Worm (Caenorhabditis elegans) whole organism, L1 larva: ENCODE measurements around the gene Y56A3A.28.

Source experiments
- C34B4.2 ChIP-seq: sonication (generic microtip); optimal IDR thresholded peaks from 2 replicates; lab custom pipeline; 2017; ENCODE audit warnings: mild to moderate bottlenecking, missing genetic modification characterization, missing compliant biosample characterization
- Y116A8C.19 ChIP-seq: sonication (generic microtip); optimal IDR thresholded peaks from 2 replicates; lab custom pipeline; 2016; ENCODE audit warnings: missing compliant biosample characterization, missing genetic modification characterization, borderline replicate concordance
- aha-1 ChIP-seq: fragments of 150-350 bp; optimal IDR thresholded peaks from 2 replicates; lab custom pipeline; 2014; ENCODE audit warnings: missing biosample characterization, missing genetic modification characterization
- aly-2 ChIP-seq: fragments of 150-350 bp; optimal IDR thresholded peaks from 2 replicates; lab custom pipeline; 2014; ENCODE audit warnings: missing biosample characterization, missing genetic modification characterization
- ama-1 ChIP-seq: fragments of 150-350 bp; optimal IDR thresholded peaks from 2 replicates; lab custom pipeline; 2014
- blmp-1 ChIP-seq: fragments of 150-350 bp; optimal IDR thresholded peaks from 2 replicates; lab custom pipeline; 2014; ENCODE audit warnings: missing biosample characterization, missing genetic modification characterization
- ceh-63 ChIP-seq: fragments of 200-800 bp; sonication (Bioruptor generic); optimal IDR thresholded peaks from 2 replicates; lab custom pipeline; 2018; ENCODE audit warnings: mild to moderate bottlenecking, missing genetic modification characterization, missing compliant biosample characterization
- ceh-82 ChIP-seq, 3 experiments: fragments of 150-350 bp in 1 of 3; sonication (generic microtip) in 2 of 3; optimal IDR thresholded peaks; 2 replicates each; lab custom pipeline; 2014 to 2017; ENCODE audit warnings: missing biosample characterization in 3 of 3, missing genetic modification characterization in 3 of 3
- dpl-1 ChIP-seq, 3 experiments: fragments of 150-350 bp in 2 of 3; sonication (generic microtip) in 1 of 3; optimal IDR thresholded peaks; 2 replicates each; lab custom pipeline; 2014 to 2017; ENCODE audit warnings: missing biosample characterization in 3 of 3, missing genetic modification characterization in 3 of 3, missing genetic modification reagents in 3 of 3
- efl-1 ChIP-seq, 4 experiments: fragments of 150-350 bp; optimal IDR thresholded peaks in 3 of 4; peaks in 1 of 4; 1 replicate in 1 of 4; 2 replicates in 3 of 4; lab custom pipeline; 2014; ENCODE audit warnings: missing biosample characterization in 2 of 4, missing genetic modification characterization in 2 of 4, missing genetic modification reagents in 2 of 4
- egl-13 ChIP-seq: sonication (generic microtip); optimal IDR thresholded peaks from 2 replicates; lab custom pipeline; 2016; ENCODE audit warnings: missing genotype, missing genetic modification reagents, missing genetic modification characterization, missing compliant biosample characterization
- elt-2 ChIP-seq: sonication (generic microtip); optimal IDR thresholded peaks from 2 replicates; lab custom pipeline; 2016; ENCODE audit warnings: missing genetic modification characterization, mild to moderate bottlenecking, inconsistent platforms, missing compliant biosample characterization, missing genetic modification reagents
- fkh-10 ChIP-seq: sonication (generic microtip); optimal IDR thresholded peaks from 2 replicates; lab custom pipeline; 2017; ENCODE audit warnings: missing biosample characterization, missing genetic modification reagents, missing genetic modification characterization
- fkh-4 ChIP-seq: sonication (generic microtip); optimal IDR thresholded peaks from 2 replicates; lab custom pipeline; 2016; ENCODE audit warnings: missing compliant biosample characterization, missing genetic modification characterization, borderline replicate concordance
- fkh-8 ChIP-seq: sonication (generic microtip); optimal IDR thresholded peaks from 2 replicates; lab custom pipeline; 2016; ENCODE audit warnings: mild to moderate bottlenecking, missing genetic modification characterization, missing compliant biosample characterization
- fos-1 ChIP-seq: fragments of 150-350 bp; optimal IDR thresholded peaks from 2 replicates; lab custom pipeline; 2014; ENCODE audit warnings: missing biosample characterization, missing genetic modification characterization
- grh-1 ChIP-seq: fragments of 200-800 bp; sonication (Bioruptor generic); IDR thresholded peaks from 2 replicates; pipeline ENCODE4 v1.3.6; 2022; ENCODE audit warnings: missing genetic modification reagents, missing genetic modification characterization, missing compliant biosample characterization
- hlh-17 ChIP-seq: fragments of 200-800 bp; sonication (Bioruptor generic); optimal IDR thresholded peaks from 2 replicates; lab custom pipeline; 2018; ENCODE audit warnings: missing genetic modification characterization, mild to moderate bottlenecking, missing compliant biosample characterization, moderate library complexity, borderline replicate concordance
- hlh-4 ChIP-seq: sonication (generic microtip); optimal IDR thresholded peaks from 2 replicates; lab custom pipeline; 2016; ENCODE audit warnings: mild to moderate bottlenecking, missing genetic modification characterization, missing compliant biosample characterization
- hpl-2 ChIP-seq: fragments of 150-350 bp; optimal IDR thresholded peaks from 2 replicates; lab custom pipeline; 2014; ENCODE audit warnings: missing biosample characterization, missing genetic modification reagents, missing genetic modification characterization
- isw-1 ChIP-seq: fragments of 200-800 bp; sonication (Bioruptor generic); IDR thresholded peaks from 2 replicates; pipeline ENCODE4 v1.3.6; 2022; ENCODE audit warnings: missing genetic modification characterization, missing compliant biosample characterization
- lin-13 ChIP-seq: fragments of 150-350 bp; optimal IDR thresholded peaks from 2 replicates; lab custom pipeline; 2014; ENCODE audit warnings: missing biosample characterization, missing genetic modification reagents, missing genetic modification characterization
- lin-14 ChIP-seq: fragments of 200-800 bp; sonication (Bioruptor generic); optimal IDR thresholded peaks from 2 replicates; lab custom pipeline; 2018; ENCODE audit warnings: mild to moderate bottlenecking, missing genetic modification characterization, moderate library complexity, missing compliant biosample characterization
- lin-35 ChIP-seq, 2 experiments: fragments of 150-350 bp; optimal IDR thresholded peaks; 2 replicates each; lab custom pipeline; 2014; ENCODE audit warnings: missing biosample characterization in 2 of 2, missing genetic modification characterization in 2 of 2, missing genetic modification reagents in 2 of 2
- lin-39 ChIP-seq: fragments of 150-350 bp; optimal IDR thresholded peaks from 2 replicates; lab custom pipeline; 2014; ENCODE audit warnings: missing biosample characterization, missing genetic modification reagents, missing genetic modification characterization
- lir-3 ChIP-seq: sonication (generic microtip); optimal IDR thresholded peaks from 2 replicates; lab custom pipeline; 2016; ENCODE audit warnings: mild to moderate bottlenecking, missing genetic modification characterization, moderate library complexity, missing compliant biosample characterization; ENCODE audit not compliant: poor library complexity
- mef-2 ChIP-seq: fragments of 150-350 bp; optimal IDR thresholded peaks from 2 replicates; lab custom pipeline; 2014; ENCODE audit warnings: missing biosample characterization, missing genetic modification characterization
- nhr-11 ChIP-seq: fragments of 150-350 bp; optimal IDR thresholded peaks from 2 replicates; lab custom pipeline; 2014; ENCODE audit warnings: missing biosample characterization, missing genetic modification characterization
- nhr-12 ChIP-seq: sonication (generic microtip); optimal IDR thresholded peaks from 2 replicates; lab custom pipeline; 2017; ENCODE audit warnings: missing biosample characterization, missing genetic modification characterization
- nhr-20 ChIP-seq: sonication (generic microtip); optimal IDR thresholded peaks from 2 replicates; lab custom pipeline; 2016; ENCODE audit warnings: mild to moderate bottlenecking, missing genetic modification characterization, missing compliant biosample characterization
- nhr-237 ChIP-seq: fragments of 150-350 bp; optimal IDR thresholded peaks from 2 replicates; lab custom pipeline; 2014; ENCODE audit warnings: missing biosample characterization, missing genetic modification characterization
- nhr-71 ChIP-seq: sonication (generic microtip); optimal IDR thresholded peaks from 2 replicates; lab custom pipeline; 2016; ENCODE audit warnings: mild to moderate bottlenecking, missing genetic modification characterization, moderate library complexity, missing compliant biosample characterization
- nhr-76 ChIP-seq: sonication (generic microtip); optimal IDR thresholded peaks from 2 replicates; lab custom pipeline; 2017; ENCODE audit warnings: missing biosample characterization, missing genetic modification characterization
- nhr-84 ChIP-seq: sonication (generic microtip); optimal IDR thresholded peaks from 2 replicates; lab custom pipeline; 2017; ENCODE audit warnings: missing biosample characterization, missing genetic modification characterization
- nhr-85 ChIP-seq: sonication (generic microtip); peaks from one replicate; lab custom pipeline; 2016; ENCODE audit warnings: missing genetic modification characterization, inconsistent platforms, missing compliant biosample characterization
- pag-3 ChIP-seq: sonication (generic microtip); optimal IDR thresholded peaks from 2 replicates; lab custom pipeline; 2017; ENCODE audit warnings: missing genetic modification characterization, mild to moderate bottlenecking, missing compliant biosample characterization, antibody characterized with exemption, borderline replicate concordance; ENCODE audit not compliant: insufficient read depth
- skn-1 ChIP-seq: fragments of 150-350 bp; optimal IDR thresholded peaks from 2 replicates; lab custom pipeline; 2014; ENCODE audit warnings: missing biosample characterization, missing genetic modification characterization
- snpc-4 ChIP-seq: fragments of 150-350 bp; optimal IDR thresholded peaks from 2 replicates; lab custom pipeline; 2014; ENCODE audit warnings: missing biosample characterization, missing genetic modification characterization
- snu-23 ChIP-seq: sonication (generic microtip); optimal IDR thresholded peaks from 2 replicates; lab custom pipeline; 2016; ENCODE audit warnings: missing genetic modification characterization, missing compliant biosample characterization
- sox-4 ChIP-seq: sonication (generic microtip); optimal IDR thresholded peaks from 2 replicates; lab custom pipeline; 2016; ENCODE audit warnings: missing genetic modification characterization, missing compliant biosample characterization
- sptf-1 ChIP-seq: fragments of 150-350 bp; optimal IDR thresholded peaks from 2 replicates; lab custom pipeline; 2014; ENCODE audit warnings: missing biosample characterization, missing genetic modification characterization
- tbx-2 ChIP-seq: sonication (generic microtip); optimal IDR thresholded peaks from 2 replicates; lab custom pipeline; 2016; ENCODE audit warnings: missing genetic modification characterization, missing compliant biosample characterization
- tlp-1 ChIP-seq: fragments of 150-350 bp; optimal IDR thresholded peaks from 2 replicates; lab custom pipeline; 2014; ENCODE audit warnings: missing biosample characterization, missing genetic modification characterization
- unc-62 ChIP-seq: fragments of 150-350 bp; optimal IDR thresholded peaks from 2 replicates; lab custom pipeline; 2014; ENCODE audit warnings: missing biosample characterization, missing genetic modification reagents, missing genetic modification characterization
- unc-86 ChIP-seq: sonication (generic microtip); optimal IDR thresholded peaks from 2 replicates; lab custom pipeline; 2016; ENCODE audit warnings: missing genetic modification characterization, missing compliant biosample characterization
- xbp-1 ChIP-seq: sonication (generic microtip); optimal IDR thresholded peaks from 2 replicates; lab custom pipeline; 2016; ENCODE audit warnings: missing genetic modification characterization, missing compliant biosample characterization
- zag-1 ChIP-seq: fragments of 150-350 bp; optimal IDR thresholded peaks from 2 replicates; lab custom pipeline; 2014; ENCODE audit warnings: missing biosample characterization, missing genetic modification characterization
- ztf-11 ChIP-seq, 2 experiments: sonication (generic microtip); optimal IDR thresholded peaks; 2 replicates each; lab custom pipeline; 2016 to 2017; ENCODE audit warnings: missing genetic modification characterization in 2 of 2, missing biosample characterization in 1 of 2, missing compliant biosample characterization in 1 of 2
- ztf-4 ChIP-seq: fragments of 150-350 bp; optimal IDR thresholded peaks from 2 replicates; lab custom pipeline; 2014; ENCODE audit warnings: missing biosample characterization, missing genetic modification characterization

The Y56A3A.28 gene

ce11 chrIII:12013718-12014117, 42.5 kb upstream of the Y56A3A.28 start:
- TF ChIP-seq nhr-76 (tag; lab: Kevin White, UChicago) (no peak), efl-1 (optimal IDR thresholded peaks at IDR 0.05; lab: Kevin White, UChicago) (no peak), efl-1 (GFP tag; optimal IDR thresholded peaks at IDR 0.05 in 1 of 2; lab: Kevin White, UChicago) (peak in 1 of 2 experiments; percentile 7)

- no peak for TF ChIP-seq ceh-82 (tag; optimal IDR thresholded peaks at IDR 0.05; lab: Kevin White, UChicago)
- peak; percentile 55 for TF ChIP-seq lin-14
- TF ChIP-seq pag-3, result no peak
- TF ChIP-seq efl-1 (optimal IDR thresholded peaks at IDR 0.05; lab: Kevin White, UChicago), result no peak
- peak in 1 of 2 experiments; percentile 60 for TF ChIP-seq efl-1 (GFP tag; optimal IDR thresholded peaks at IDR 0.05 in 1 of 2; lab: Kevin White, UChicago)
- TF ChIP-seq nhr-11 (tag; lab: Kevin White, UChicago), result no peak
- no peak for TF ChIP-seq snpc-4 (tag; lab: Kevin White, UChicago)
- peak; percentile 58 for TF ChIP-seq grh-1 (GFP tag; lab: Robert Waterston, UW)
- no peak for TF ChIP-seq hlh-4
- no peak for TF ChIP-seq ama-1 (lab: Kevin White, UChicago)
- no peak for TF ChIP-seq sox-4 (tag; lab: Kevin White, UChicago)
- no peak for TF ChIP-seq mef-2 (tag; lab: Kevin White, UChicago)
- TF ChIP-seq fos-1 (tag; lab: Kevin White, UChicago), result no peak
- TF ChIP-seq lin-13, result no peak
- no peak for TF ChIP-seq nhr-12
- TF ChIP-seq unc-86 (tag; lab: Kevin White, UChicago), result no peak
- TF ChIP-seq nhr-71 (tag; lab: Kevin White, UChicago), result peak; percentile 13
- peak; percentile 4 for TF ChIP-seq skn-1 (tag; lab: Kevin White, UChicago)
- no peak for TF ChIP-seq fkh-10 (GFP tag; lab: Kevin White, UChicago)
- no peak for TF ChIP-seq aly-2 (tag; lab: Kevin White, UChicago)
- TF ChIP-seq C34B4.2, result no peak
- no peak for TF ChIP-seq lir-3 (tag; lab: Kevin White, UChicago)
- TF ChIP-seq tlp-1 (tag; lab: Kevin White, UChicago), result no peak
- no peak for TF ChIP-seq unc-62 (GFP tag; lab: Kevin White, UChicago)
- no peak for TF ChIP-seq hlh-17 (GFP tag; lab: Kevin White, UChicago)
- no peak for TF ChIP-seq isw-1 (GFP tag; lab: Robert Waterston, UW)
- TF ChIP-seq hpl-2, result no peak
- no peak for TF ChIP-seq ztf-4 (tag; lab: Kevin White, UChicago)
- no peak for TF ChIP-seq ztf-11 (tag; optimal IDR thresholded peaks at IDR 0.05; lab: Kevin White, UChicago)
- peak; percentile 20 for TF ChIP-seq snu-23 (GFP tag; lab: Kevin White, UChicago)
- peak in 1 of 3 experiments; percentile 13 for TF ChIP-seq dpl-1 (GFP tag; optimal IDR thresholded peaks at IDR 0.05; lab: Kevin White, UChicago)
- no peak for TF ChIP-seq zag-1 (tag; lab: Kevin White, UChicago)
- TF ChIP-seq elt-2 (tag; lab: Kevin White, UChicago), result no peak
- no peak for TF ChIP-seq aha-1
- TF ChIP-seq fkh-8 (tag; lab: Kevin White, UChicago), result no peak
- TF ChIP-seq nhr-237 (tag; lab: Kevin White, UChicago), result no peak
- TF ChIP-seq nhr-85 (tag; lab: Kevin White, UChicago), result peak; percentile 85
- TF ChIP-seq lin-35 (GFP tag; optimal IDR thresholded peaks at IDR 0.05; lab: Kevin White, UChicago), result peak in 1 of 2 experiments; percentile 9
- peak; percentile 39 for TF ChIP-seq blmp-1 (tag; lab: Kevin White, UChicago)
Observed at ce11 chrIII:12013054-12013453, 41.9 kb upstream of the Y56A3A.28 start.

ce11 chrIII:12009764-12010163, 38.6 kb upstream of the Y56A3A.28 start:
- no peak for TF ChIP-seq skn-1 (tag; lab: Kevin White, UChicago)
- TF ChIP-seq sptf-1 (tag; lab: Kevin White, UChicago), result no peak
- no peak for TF ChIP-seq tlp-1 (tag; lab: Kevin White, UChicago)
- peak; percentile 67 for TF ChIP-seq xbp-1
- no peak for TF ChIP-seq ceh-63 (GFP tag; lab: Kevin White, UChicago)
- no peak for TF ChIP-seq lir-3 (tag; lab: Kevin White, UChicago)
- TF ChIP-seq zag-1 (tag; lab: Kevin White, UChicago), result no peak
- TF ChIP-seq sox-4 (tag; lab: Kevin White, UChicago), result no peak
- no peak for TF ChIP-seq ztf-4 (tag; lab: Kevin White, UChicago)
- no peak for TF ChIP-seq lin-39 (tag; lab: Kevin White, UChicago)
- no peak for TF ChIP-seq nhr-76 (tag; lab: Kevin White, UChicago)
- no peak for TF ChIP-seq egl-13 (tag; lab: Kevin White, UChicago)
- TF ChIP-seq fkh-4 (tag; lab: Kevin White, UChicago), result no peak
- no peak for TF ChIP-seq Y116A8C.19 (tag; lab: Kevin White, UChicago)
- TF ChIP-seq hlh-4, result no peak
- TF ChIP-seq lin-35 (GFP tag; optimal IDR thresholded peaks at IDR 0.05; lab: Kevin White, UChicago), result peak in 1 of 2 experiments; percentile 51
- no peak for TF ChIP-seq hlh-17 (GFP tag; lab: Kevin White, UChicago)
- no peak for TF ChIP-seq nhr-84 (tag; lab: Kevin White, UChicago)
- peak; percentile 60 for TF ChIP-seq nhr-20 (tag; lab: Kevin White, UChicago)
- no peak for TF ChIP-seq tbx-2 (tag; lab: Kevin White, UChicago)
- peak; percentile 94 for TF ChIP-seq nhr-85 (tag; lab: Kevin White, UChicago)
- TF ChIP-seq ceh-82 (tag; optimal IDR thresholded peaks at IDR 0.05; lab: Kevin White, UChicago), result no peak
